Worm (Caenorhabditis elegans): ENCODE measurements around the gene vwa-8.

The vwa-8 gene

DNA sequence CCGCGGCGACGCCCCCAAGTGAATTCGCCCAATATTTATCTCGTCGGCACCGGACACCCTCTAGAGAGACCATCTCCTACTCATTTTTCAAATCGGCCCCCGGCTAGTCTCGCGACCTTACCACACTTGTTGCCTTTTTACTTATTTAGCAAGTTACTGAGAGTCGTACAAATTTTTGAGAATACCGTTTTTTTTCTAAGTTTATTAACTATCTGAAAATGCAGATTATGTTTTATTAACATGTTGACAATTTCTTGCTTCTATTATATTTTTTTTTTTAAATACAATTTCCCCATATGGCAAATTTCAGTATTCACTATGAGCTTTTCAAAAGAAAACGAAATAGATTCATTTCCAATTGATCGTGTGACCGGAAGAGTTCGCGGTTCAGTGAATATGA, 14.5 kb upstream of the vwa-8 start, which contains the start of the genes F11C1.4 and F11C1.10:
Gene F11C1.4 (plus strand): TSS at position 301 of the 400 bp plus-strand sequence.
Gene F11C1.10 (plus strand): TSS at position 309 of the 400 bp plus-strand sequence.
- TF ChIP-seq sox-4 (tag; optimal IDR thresholded peaks at IDR 0.05) (no peak), syd-9 (tag; optimal IDR thresholded peaks at IDR 0.05) (no peak), odd-2 (tag; optimal IDR thresholded peaks at IDR 0.05) (no peak), hlh-8 (tag; optimal IDR thresholded peaks at IDR 0.05) (no peak), pha-4 (tag; optimal IDR thresholded peaks at IDR 0.05) (no peak), pax-1 (tag; optimal IDR thresholded peaks at IDR 0.05) (no peak), tbx-7 (tag; optimal IDR thresholded peaks at IDR 0.05) (no peak), C08G9.2 (tag; optimal IDR thresholded peaks at IDR 0.05) (no peak), madf-2 (tag; optimal IDR thresholded peaks at IDR 0.05) (no peak), ceh-24 (tag; optimal IDR thresholded peaks at IDR 0.05) (no peak), fax-1 (tag; optimal IDR thresholded peaks at IDR 0.05) (no peak), C38D4.7 (GFP tag; optimal IDR thresholded peaks at IDR 0.05) (no peak), sdc-2 (tag; optimal IDR thresholded peaks at IDR 0.05) (no peak)

DNA sequence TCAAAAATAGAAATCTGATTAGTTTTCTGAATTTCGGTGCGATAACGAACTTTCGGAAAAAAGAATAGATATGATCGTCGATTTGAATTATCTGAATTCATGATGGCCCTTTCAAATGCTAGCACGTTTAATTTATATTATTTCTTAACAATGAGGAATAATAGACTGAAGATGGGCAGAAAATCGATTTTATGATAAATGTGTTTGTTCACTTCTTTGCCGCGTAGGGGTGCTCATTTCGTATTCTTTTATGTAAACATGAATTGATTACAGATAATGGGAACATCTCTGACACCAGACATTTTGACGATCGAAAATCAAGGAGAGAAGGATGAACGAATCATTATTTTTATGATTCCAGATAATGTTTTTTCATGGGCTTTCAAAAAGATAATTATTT, 13.8 kb upstream of the vwa-8 start, which contains the start of gene F11C1.9:
Gene F11C1.9 (minus strand): TSS at position 101 of the 400 bp plus-strand sequence.
- TF ChIP-seq sdc-2 (tag; optimal IDR thresholded peaks at IDR 0.05), result no peak
- TF ChIP-seq pat-9 (tag; optimal IDR thresholded peaks at IDR 0.05), result no peak
- TF ChIP-seq unc-55 (GFP tag; optimal IDR thresholded peaks at IDR 0.05), result no peak
- TF ChIP-seq hlh-15 (tag; optimal IDR thresholded peaks at IDR 0.05), result no peak
- TF ChIP-seq nfya-1 (tag; optimal IDR thresholded peaks at IDR 0.05), result no peak
- TF ChIP-seq hlh-6 (tag; optimal IDR thresholded peaks at IDR 0.05), result no peak
- no peak for TF ChIP-seq dmd-4 (tag; optimal IDR thresholded peaks at IDR 0.05; ENCODE audit: borderline replicate concordance)
- no peak for TF ChIP-seq fkh-10 (GFP tag; optimal IDR thresholded peaks at IDR 0.05)
- TF ChIP-seq unc-42 (tag; optimal IDR thresholded peaks at IDR 0.05), result no peak
- no peak for TF ChIP-seq sox-4 (tag; optimal IDR thresholded peaks at IDR 0.05)
- TF ChIP-seq K02D7.2 (tag; optimal IDR thresholded peaks at IDR 0.05), result no peak
- no peak for TF ChIP-seq C38D4.7 (GFP tag; optimal IDR thresholded peaks at IDR 0.05)
- TF ChIP-seq npax-4 (tag; optimal IDR thresholded peaks at IDR 0.05), result no peak
- TF ChIP-seq dve-1 (tag; optimal IDR thresholded peaks at IDR 0.05), result no peak
- no peak for TF ChIP-seq ceh-45 (GFP tag; IDR thresholded peaks at IDR 0.05)
- no peak for TF ChIP-seq pha-4 (tag; optimal IDR thresholded peaks at IDR 0.05)
- TF ChIP-seq fax-1 (tag; optimal IDR thresholded peaks at IDR 0.05), result no peak
- TF ChIP-seq nhr-11 (tag; optimal IDR thresholded peaks at IDR 0.05), result no peak
- TF ChIP-seq unc-3 (GFP tag; conservative IDR thresholded peaks at IDR 0.05), result no peak
- TF ChIP-seq unc-3 (tag; optimal IDR thresholded peaks at IDR 0.05), result no peak

DNA sequence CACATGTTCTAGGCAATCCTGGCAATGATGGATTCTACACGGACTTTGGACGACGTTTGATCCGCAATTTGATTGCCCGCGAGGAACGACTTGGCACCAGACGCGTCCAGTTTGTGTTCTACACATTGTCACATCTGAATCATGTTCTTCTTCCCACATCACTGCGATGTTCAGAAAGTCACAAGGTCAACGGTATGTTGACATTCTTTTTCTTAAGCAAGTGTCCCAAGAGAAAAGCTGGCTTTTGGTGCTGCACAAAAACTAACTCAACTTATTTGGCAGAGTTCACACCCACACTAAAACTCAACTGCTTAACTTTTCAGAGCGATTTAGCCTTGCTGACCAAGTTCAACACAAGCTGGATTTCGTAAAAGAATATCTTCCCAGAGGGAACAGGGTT, 12.7 kb upstream of the vwa-8 start:
- TF ChIP-seq hlh-30 (tag; optimal IDR thresholded peaks at IDR 0.05; ENCODE audit: insufficient read depth) (no peak), hlh-8 (tag; optimal IDR thresholded peaks at IDR 0.05) (no peak), rnt-1 (tag; optimal IDR thresholded peaks at IDR 0.05) (no peak), ceh-48 (tag; optimal IDR thresholded peaks at IDR 0.05) (no peak), ets-4 (tag; optimal IDR thresholded peaks at IDR 0.05) (no peak), dve-1 (tag; optimal IDR thresholded peaks at IDR 0.05) (no peak), dmd-4 (tag; optimal IDR thresholded peaks at IDR 0.05; ENCODE audit: borderline replicate concordance) (no peak), pag-3 (tag; optimal IDR thresholded peaks at IDR 0.05; ENCODE audit: borderline replicate concordance) (no peak), sox-4 (tag; optimal IDR thresholded peaks at IDR 0.05) (no peak)

DNA sequence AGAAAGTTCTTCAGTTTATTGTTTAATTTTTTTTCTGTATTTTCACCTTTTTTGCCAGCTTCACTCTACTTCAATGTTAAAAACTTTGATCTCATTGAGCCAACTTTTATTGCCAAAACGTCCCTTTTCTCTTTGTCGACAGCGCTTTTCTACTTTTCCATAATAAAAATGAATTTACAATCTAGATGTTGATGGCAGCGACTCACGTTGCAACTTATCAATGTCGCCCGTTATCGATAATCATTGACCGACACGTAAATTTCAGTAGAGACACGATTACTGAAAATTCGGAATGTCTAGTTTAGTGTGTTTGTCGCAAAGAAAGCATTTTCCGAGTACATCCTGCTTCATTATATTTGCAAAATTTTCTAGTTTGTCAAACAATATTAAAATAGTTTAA, 11.5 kb upstream of the vwa-8 start:
- TF ChIP-seq elt-4 (tag; optimal IDR thresholded peaks at IDR 0.05) (no peak), elt-2 (tag; optimal IDR thresholded peaks at IDR 0.05) (peak; percentile 32)

DNA sequence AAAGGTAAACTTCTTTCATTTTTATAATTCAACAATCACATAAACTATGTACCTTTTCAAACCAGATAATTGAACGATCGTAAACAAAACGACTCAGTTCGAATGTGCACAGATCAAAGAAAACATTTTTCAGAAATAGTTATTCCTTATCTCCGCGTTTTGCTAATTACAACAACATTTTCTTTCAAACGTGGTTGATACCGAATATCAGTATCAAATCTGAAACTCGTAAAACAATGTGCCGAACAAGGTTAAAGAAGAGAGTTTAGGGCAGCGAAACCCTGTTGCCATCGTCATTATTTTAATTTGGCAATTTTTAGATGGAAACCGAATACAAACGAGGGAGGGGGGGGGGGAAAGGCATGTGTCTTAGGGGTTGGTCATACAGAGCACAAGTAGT, 9.9 kb upstream of the vwa-8 start, which contains the start of gene scav-4:
Gene scav-4 (plus strand): TSS at position 383 of the 400 bp plus-strand sequence.
- TF ChIP-seq K02D7.2 (tag; optimal IDR thresholded peaks at IDR 0.05) (no peak), pat-9 (tag; optimal IDR thresholded peaks at IDR 0.05) (no peak), ama-1 (optimal IDR thresholded peaks at IDR 0.05) (no peak), ceh-45 (GFP tag; IDR thresholded peaks at IDR 0.05) (no peak), unc-55 (GFP tag; optimal IDR thresholded peaks at IDR 0.05) (no peak), lim-6 (tag; optimal IDR thresholded peaks at IDR 0.05) (no peak), sdc-2 (tag; optimal IDR thresholded peaks at IDR 0.05) (no peak), hlh-6 (tag; optimal IDR thresholded peaks at IDR 0.05) (no peak), gmeb-2 (tag; optimal IDR thresholded peaks at IDR 0.05) (no peak), unc-3 (GFP tag; conservative IDR thresholded peaks at IDR 0.05) (no peak), unc-3 (tag; optimal IDR thresholded peaks at IDR 0.05) (no peak), ceh-2 (tag; optimal IDR thresholded peaks at IDR 0.05) (no peak), hlh-15 (tag; optimal IDR thresholded peaks at IDR 0.05) (no peak), ets-4 (tag; optimal IDR thresholded peaks at IDR 0.05) (no peak), dve-1 (tag; optimal IDR thresholded peaks at IDR 0.05) (no peak), tbx-7 (tag; optimal IDR thresholded peaks at IDR 0.05) (no peak), T23F11.4 (GFP tag; optimal IDR thresholded peaks at IDR 0.05) (no peak)

Data from whole organism, late embryonic.